Fruit fly (Drosophila melanogaster): ENCODE measurements around the gene CG3587.

The CG3587 gene

DNA sequence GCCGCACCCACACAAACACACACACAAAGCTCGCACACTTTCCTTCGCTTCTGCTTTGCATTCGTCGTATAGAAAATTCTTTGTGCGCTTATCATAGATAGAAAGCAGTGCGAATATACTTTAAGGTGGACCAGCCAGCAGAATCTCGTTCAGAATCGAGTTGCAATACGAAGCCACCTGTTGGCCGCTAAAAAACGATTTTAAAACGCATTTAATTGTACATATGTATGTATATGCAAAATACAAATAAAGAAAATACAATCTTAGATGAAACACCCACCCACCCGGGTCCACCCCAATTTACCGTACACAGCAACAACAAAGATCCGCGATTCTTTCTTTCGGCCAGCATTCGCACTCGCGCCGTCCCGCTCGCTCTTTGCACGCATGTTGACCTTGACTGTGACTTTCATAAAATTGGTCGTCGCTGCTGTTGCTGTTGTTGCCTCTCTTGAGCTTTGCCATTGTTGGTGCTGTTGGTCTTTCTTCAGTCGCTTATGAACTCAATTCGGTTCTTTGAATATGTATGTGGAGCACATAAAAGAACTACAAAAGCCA is 8.5 kb downstream of the CG3587 start:
- TF ChIP-seq CG11762 (GFP tag; optimal IDR thresholded peaks at IDR 0.05; ENCODE audit: insufficient read depth) (peak; percentile 86), Gug (GFP tag; IDR thresholded peaks at IDR 0.05) (peak; percentile 93), CG8119 (GFP tag; IDR thresholded peaks at IDR 0.05) (peak; percentile 95), esn (GFP tag; optimal IDR thresholded peaks at IDR 0.05) (peak; percentile 88), Ets21C (GFP tag; optimal IDR thresholded peaks at IDR 0.05) (peak; percentile 79), spab (GFP tag; optimal IDR thresholded peaks at IDR 0.05) (peak; percentile 82), CG11294 (GFP tag; IDR thresholded peaks at IDR 0.05) (peak; percentile 88), CG8319 (GFP tag; optimal IDR thresholded peaks at IDR 0.05) (peak; percentile 78), Sox15 (GFP tag; optimal IDR thresholded peaks at IDR 0.05) (peak; percentile 79), vri (GFP tag; optimal IDR thresholded peaks at IDR 0.05) (no peak), dac (GFP tag; optimal IDR thresholded peaks at IDR 0.05) (peak; percentile 74), cyc (GFP tag; optimal IDR thresholded peaks at IDR 0.05) (peak; percentile 84), CG15336 (GFP tag; IDR thresholded peaks at IDR 0.05) (peak; percentile 97), svp (GFP tag) (peak; percentile 88), CG3919 (GFP tag; optimal IDR thresholded peaks at IDR 0.05) (peak; percentile 92), Eip75B (GFP tag; optimal IDR thresholded peaks at IDR 0.05) (peak; percentile 87), Hr38 (GFP tag; optimal IDR thresholded peaks at IDR 0.05) (no peak), net (GFP tag; optimal IDR thresholded peaks at IDR 0.05) (peak; percentile 92), CG7368 (GFP tag; optimal IDR thresholded peaks at IDR 0.05) (peak; percentile 76), CG6808 (GFP tag; optimal IDR thresholded peaks at IDR 0.05) (peak; percentile 85), Eip78C (GFP tag) (peak; percentile 94), CG11902 (GFP tag; optimal IDR thresholded peaks at IDR 0.05) (peak; percentile 72), CG6276 (GFP tag; optimal IDR thresholded peaks at IDR 0.05) (peak; percentile 93), Sox14 (GFP tag; optimal IDR thresholded peaks at IDR 0.05) (peak; percentile 94), Hr39 (GFP tag; optimal IDR thresholded peaks at IDR 0.05) (peak; percentile 85), CG9139 (GFP tag; optimal IDR thresholded peaks at IDR 0.05) (peak; percentile 62), CG6792 (GFP tag; optimal IDR thresholded peaks at IDR 0.05) (peak; percentile 89), CG32006 (GFP tag; optimal IDR thresholded peaks at IDR 0.05) (peak; percentile 92), CG1621 (tag; optimal IDR thresholded peaks at IDR 0.05) (peak; percentile 92), achi (GFP tag; optimal IDR thresholded peaks at IDR 0.05) (peak; percentile 93), Eip93F (GFP tag; optimal IDR thresholded peaks at IDR 0.05) (peak; percentile 90), CG6854 (GFP tag; optimal IDR thresholded peaks at IDR 0.05) (peak; percentile 89), CG3032 (tag; optimal IDR thresholded peaks at IDR 0.05) (peak; percentile 79), CG34406 (GFP tag; optimal IDR thresholded peaks at IDR 0.05) (peak; percentile 92), CG31627 (GFP tag; optimal IDR thresholded peaks at IDR 0.05) (peak; percentile 89), ss (GFP tag; optimal IDR thresholded peaks at IDR 0.05) (peak; percentile 61 to 83), OdsH (GFP tag; optimal IDR thresholded peaks at IDR 0.05) (peak; percentile 89), CG10631 (GFP tag; optimal IDR thresholded peaks at IDR 0.05) (peak; percentile 89), Blimp-1 (GFP tag; optimal IDR thresholded peaks at IDR 0.05) (peak; percentile 74), salr (GFP tag; optimal IDR thresholded peaks at IDR 0.05) (peak; percentile 69 to 89), CG10669 (GFP tag; optimal IDR thresholded peaks at IDR 0.05) (peak; percentile 88), topi (GFP tag; optimal IDR thresholded peaks at IDR 0.05) (peak; percentile 93), eg (GFP tag; IDR thresholded peaks at IDR 0.05) (peak; percentile 96), CG16779 (tag; optimal IDR thresholded peaks at IDR 0.05) (peak; percentile 85), fd85E (GFP tag; optimal IDR thresholded peaks at IDR 0.05) (peak; percentile 57), Sox102F (GFP tag; optimal IDR thresholded peaks at IDR 0.05) (peak; percentile 87), CG6163 (GFP tag; IDR thresholded peaks at IDR 0.05) (peak; percentile 97), Met (GFP tag; optimal IDR thresholded peaks at IDR 0.05) (peak; percentile 91), pdm3 (GFP tag; optimal IDR thresholded peaks at IDR 0.05) (peak; percentile 90), Smox (GFP tag; optimal IDR thresholded peaks at IDR 0.05) (peak; percentile 89), fkh (GFP tag; optimal IDR thresholded peaks at IDR 0.05) (no peak), CG8632 (GFP tag; optimal IDR thresholded peaks at IDR 0.05) (peak; percentile 91)

Data from whole organism, prepupa.